Fruit fly (Drosophila melanogaster) whole organism, embryonic: ENCODE data around the gene CG5139.

Experiments used
- ab ChIP-seq: fragments of 200-800 bp; sonication (Bioruptor generic); optimal IDR thresholded peaks from 2 replicates; lab custom pipeline; 2016; ENCODE audit warnings: missing biosample characterization, missing genetic modification characterization
- org-1 ChIP-seq: fragments of 200-800 bp; sonication (Bioruptor generic); optimal IDR thresholded peaks from 2 replicates; lab custom pipeline; 2017; ENCODE audit warnings: missing biosample characterization, missing genetic modification characterization

DNA sequence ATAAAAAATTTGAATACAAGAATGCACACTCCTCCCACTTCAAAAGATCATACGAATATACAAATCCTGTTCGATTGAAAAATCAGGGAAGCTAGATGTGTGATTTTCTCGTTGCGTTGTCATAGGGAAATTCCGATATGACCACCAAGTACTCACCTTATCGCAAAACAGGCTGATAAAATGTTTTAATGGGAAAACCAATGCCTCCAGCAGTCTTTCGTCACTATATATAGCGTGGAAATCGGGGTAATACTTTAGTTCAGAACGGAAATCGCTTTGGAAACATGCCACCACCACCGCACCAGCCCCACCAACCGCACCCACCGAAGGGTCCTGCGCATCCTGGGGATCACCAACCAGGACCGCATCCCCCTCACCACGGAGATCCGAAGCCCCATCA is at the start of gene CG5139, which contains the start of gene CG43348:
- TF ChIP-seq org-1 (GFP tag; lab: Kevin White, UChicago) (no peak), ab (no peak)
